Fruit fly (Drosophila melanogaster): ENCODE measurements around the gene snsl.

snsl gene

DNA sequence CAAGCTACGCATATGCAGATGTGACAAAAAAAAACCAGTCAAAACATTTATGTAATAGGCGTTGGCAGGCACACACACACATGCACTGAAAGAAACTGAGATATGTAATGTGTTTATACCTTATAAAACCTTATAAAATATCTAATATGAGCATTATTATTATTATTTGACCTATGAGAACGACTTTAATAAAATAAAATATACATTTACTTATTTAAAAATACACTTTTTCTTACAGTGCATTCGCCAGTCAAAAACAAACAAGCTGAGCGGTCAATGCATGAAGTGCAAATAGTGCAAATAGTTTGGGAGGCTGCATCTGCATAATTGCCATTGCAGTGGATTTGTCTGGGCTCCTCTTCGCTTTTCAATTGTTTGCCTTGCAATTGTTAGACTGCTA lies 1.4 kb upstream of the snsl start (continued):
- TF ChIP-seq CG32772 (GFP tag; IDR thresholded peaks at IDR 0.05) (peak; percentile 67), CG17186 (GFP tag; optimal IDR thresholded peaks at IDR 0.05) (no peak), CG1832 (GFP tag; optimal IDR thresholded peaks at IDR 0.05) (no peak), inv (GFP tag; IDR thresholded peaks at IDR 0.05; ENCODE audit: partially characterized antibody) (no peak), slp2 (GFP tag; optimal IDR thresholded peaks at IDR 0.05) (no peak), ERR (GFP tag; optimal IDR thresholded peaks at IDR 0.05) (no peak), vfl (GFP tag; optimal IDR thresholded peaks at IDR 0.05) (no peak), ewg (GFP tag; optimal IDR thresholded peaks at IDR 0.05) (peak; percentile 64), chif (GFP tag; optimal IDR thresholded peaks at IDR 0.05) (peak in 1 of 2 experiments; percentile 22), CG8359 (GFP tag; optimal IDR thresholded peaks at IDR 0.05; ENCODE audit: borderline replicate concordance) (peak; percentile 20), pum (GFP tag; optimal IDR thresholded peaks at IDR 0.05) (peak; percentile 41), B-H2 (GFP tag; optimal IDR thresholded peaks at IDR 0.05) (no peak), pnt (GFP tag; optimal IDR thresholded peaks at IDR 0.05) (no peak), CG17912 (GFP tag; optimal IDR thresholded peaks at IDR 0.05) (peak; percentile 11), da (GFP tag; optimal IDR thresholded peaks at IDR 0.05) (no peak), CG1233 (GFP tag; optimal IDR thresholded peaks at IDR 0.05) (peak; percentile 58), dm (GFP tag; optimal IDR thresholded peaks at IDR 0.05) (no peak), CG2712 (tag; optimal IDR thresholded peaks at IDR 0.05) (peak; percentile 78), fu2 (GFP tag; optimal IDR thresholded peaks at IDR 0.05) (no peak), B-H1 (GFP tag; IDR thresholded peaks at IDR 0.05) (peak; percentile 51; the same call in 2 of the 3 replicates), CG9876 (GFP tag; optimal IDR thresholded peaks at IDR 0.05) (no peak), CG10147 (GFP tag; optimal IDR thresholded peaks at IDR 0.05) (peak; percentile 49), CG11456 (GFP tag; IDR thresholded peaks at IDR 0.05) (no peak), wdn (GFP tag; IDR thresholded peaks at IDR 0.05) (no peak), sisA (GFP tag; IDR thresholded peaks at IDR 0.05) (peak; percentile 78), grau (tag; optimal IDR thresholded peaks at IDR 0.05) (peak; percentile 56), slou (GFP tag; optimal IDR thresholded peaks at IDR 0.05) (no peak), CG3838 (GFP tag; optimal IDR thresholded peaks at IDR 0.05) (no peak), HLH3B (GFP tag; IDR thresholded peaks at IDR 0.05) (peak; percentile 88), CG10565 (GFP tag; optimal IDR thresholded peaks at IDR 0.05) (no peak), vvl (GFP tag; IDR thresholded peaks at IDR 0.05) (peak; percentile 87), Sry-δ (GFP tag; optimal IDR thresholded peaks at IDR 0.05) (no peak), CG3726 (GFP tag; IDR thresholded peaks at IDR 0.05) (peak; percentile 69; the same call in 1 of the 3 replicates), CG12744 (GFP tag; optimal IDR thresholded peaks at IDR 0.05) (no peak), CG4707 (GFP tag; optimal IDR thresholded peaks at IDR 0.05) (peak; percentile 27), unpg (GFP tag; optimal IDR thresholded peaks at IDR 0.05) (peak; percentile 82), bowl (GFP tag; IDR thresholded peaks at IDR 0.05) (peak; percentile 65; the same call in 1 of the 2 replicates), schlank (tag; optimal IDR thresholded peaks at IDR 0.05) (no peak), CG8944 (GFP tag; optimal IDR thresholded peaks at IDR 0.05) (no peak), Dfd (GFP tag; optimal IDR thresholded peaks at IDR 0.05) (no peak), eve (GFP tag; optimal IDR thresholded peaks at IDR 0.05) (peak in 1 of 2 experiments; percentile 90), CG2120 (GFP tag; optimal IDR thresholded peaks at IDR 0.05) (no peak), croc (GFP tag; conservative IDR thresholded peaks at IDR 0.05) (peak; percentile 17; the same call in 2 of the 3 replicates), btn (GFP tag; optimal IDR thresholded peaks at IDR 0.05) (no peak), HmgD (GFP tag; optimal IDR thresholded peaks at IDR 0.05) (no peak), Ets97D (GFP tag; optimal IDR thresholded peaks at IDR 0.05) (no peak), gcm2 (GFP tag; optimal IDR thresholded peaks at IDR 0.05) (no peak), CG11398 (GFP tag; optimal IDR thresholded peaks at IDR 0.05) (no peak), Optix (GFP tag; IDR thresholded peaks at IDR 0.05) (peak; percentile 54; the same call in 2 of the 3 replicates), lmd (GFP tag; IDR thresholded peaks at IDR 0.05) (peak; percentile 60), luna (GFP tag; optimal IDR thresholded peaks at IDR 0.05) (no peak), CG7357 (GFP tag; IDR thresholded peaks at IDR 0.05) (0 out of 3 replicates have a peak, but pooled peaks have one; percentile 47)

Data from whole organism, embryonic.